Worm (Caenorhabditis elegans) whole organism, late embryonic: ENCODE data around the gene srj-45.

Experiments
- C38D4.7 ChIP-seq: fragments of 200-800 bp; sonication (Bioruptor generic); optimal IDR thresholded peaks from 2 replicates; lab custom pipeline; 2018; ENCODE audit warnings: mild to moderate bottlenecking, missing genetic modification characterization, moderate library complexity, missing compliant biosample characterization
- K09A11.1 ChIP-seq: sonication (generic microtip); optimal IDR thresholded peaks from 2 replicates; lab custom pipeline; 2017; ENCODE audit warnings: antibody characterized with exemption, mild to moderate bottlenecking, missing genetic modification characterization, missing compliant biosample characterization; ENCODE audit not compliant: insufficient read depth
- T23F11.4 ChIP-seq: fragments of 200-800 bp; sonication (Bioruptor generic); optimal IDR thresholded peaks from 2 replicates; lab custom pipeline; 2018; ENCODE audit warnings: mild to moderate bottlenecking, missing genetic modification characterization, missing compliant biosample characterization
- ahr-1 ChIP-seq: sonication (generic microtip); optimal IDR thresholded peaks from 2 replicates; lab custom pipeline; 2016; ENCODE audit warnings: missing genetic modification characterization, missing compliant biosample characterization
- ceh-14 ChIP-seq: sonication (generic microtip); optimal IDR thresholded peaks from 2 replicates; lab custom pipeline; 2016; ENCODE audit warnings: missing genotype, missing genetic modification characterization, missing compliant biosample characterization
- ceh-18 ChIP-seq: sonication (generic microtip); optimal IDR thresholded peaks from 2 replicates; lab custom pipeline; 2016; ENCODE audit warnings: missing genetic modification characterization, missing compliant biosample characterization
- ceh-19 ChIP-seq: fragments of 200-800 bp; sonication (Bioruptor generic); optimal IDR thresholded peaks from 2 replicates; lab custom pipeline; 2018; ENCODE audit warnings: mild to moderate bottlenecking, missing genetic modification characterization, missing compliant biosample characterization
- ceh-24 ChIP-seq: sonication (generic microtip); optimal IDR thresholded peaks from 2 replicates; lab custom pipeline; 2016; ENCODE audit warnings: mild to moderate bottlenecking, missing genetic modification characterization, missing compliant biosample characterization
- ceh-30 ChIP-seq: fragments of 150-350 bp; optimal IDR thresholded peaks from 2 replicates; lab custom pipeline; 2014; ENCODE audit warnings: missing biosample characterization, missing genetic modification characterization
- ceh-31 ChIP-seq: sonication (generic microtip); optimal IDR thresholded peaks from 2 replicates; lab custom pipeline; 2016; ENCODE audit warnings: missing genetic modification characterization, missing compliant biosample characterization
- ceh-45 ChIP-seq: fragments of 200-800 bp; sonication (Bioruptor generic); IDR thresholded peaks from 2 replicates; pipeline ENCODE4 v1.3.6; 2022; ENCODE audit warnings: missing genetic modification reagents, missing genetic modification characterization, missing compliant biosample characterization
- dve-1 ChIP-seq: sonication (generic microtip); optimal IDR thresholded peaks from 2 replicates; lab custom pipeline; 2017; ENCODE audit warnings: antibody characterized with exemption, mild to moderate bottlenecking, missing genetic modification characterization, missing compliant biosample characterization
- elt-2 ChIP-seq: sonication (generic microtip); optimal IDR thresholded peaks from 2 replicates; lab custom pipeline; 2016; ENCODE audit warnings: missing genetic modification reagents, missing genetic modification characterization, missing compliant biosample characterization
- fax-1 ChIP-seq: sonication (generic microtip); optimal IDR thresholded peaks from 2 replicates; lab custom pipeline; 2016; ENCODE audit warnings: missing genotype, missing genetic modification characterization, missing compliant biosample characterization
- fkh-10 ChIP-seq: fragments of 150-350 bp; optimal IDR thresholded peaks from 2 replicates; lab custom pipeline; 2014; ENCODE audit warnings: missing biosample characterization, missing genetic modification reagents, missing genetic modification characterization
- fkh-6 ChIP-seq: sonication (generic microtip); optimal IDR thresholded peaks from 2 replicates; lab custom pipeline; 2016; ENCODE audit warnings: missing genetic modification characterization, missing compliant biosample characterization
- hlh-30 ChIP-seq: sonication (generic microtip); optimal IDR thresholded peaks from 2 replicates; lab custom pipeline; 2017; ENCODE audit warnings: antibody characterized with exemption, missing genetic modification characterization, missing compliant biosample characterization; ENCODE audit not compliant: insufficient read depth
- hlh-8 ChIP-seq: sonication (generic microtip); optimal IDR thresholded peaks from 2 replicates; lab custom pipeline; 2016; ENCODE audit warnings: missing genotype, missing genetic modification characterization, missing compliant biosample characterization
- lim-6 ChIP-seq: sonication (generic microtip); optimal IDR thresholded peaks from 2 replicates; lab custom pipeline; 2016; ENCODE audit warnings: missing genetic modification characterization, missing compliant biosample characterization
- mec-3 ChIP-seq: sonication (generic microtip); optimal IDR thresholded peaks from 2 replicates; lab custom pipeline; 2016; ENCODE audit warnings: borderline replicate concordance, missing genetic modification characterization, missing compliant biosample characterization
- nfya-1 ChIP-seq: sonication (generic microtip); optimal IDR thresholded peaks from 2 replicates; lab custom pipeline; 2017; ENCODE audit warnings: missing genetic modification characterization, mild to moderate bottlenecking, missing compliant biosample characterization, antibody characterized with exemption, moderate library complexity
- nhr-232 ChIP-seq: sonication (generic microtip); optimal IDR thresholded peaks from 2 replicates; lab custom pipeline; 2016; ENCODE audit warnings: missing genetic modification characterization, missing compliant biosample characterization
- odd-2 ChIP-seq: sonication (generic microtip); optimal IDR thresholded peaks from 2 replicates; lab custom pipeline; 2017; ENCODE audit warnings: antibody characterized with exemption, mild to moderate bottlenecking, missing genetic modification characterization, missing compliant biosample characterization
- pax-1 ChIP-seq: fragments of 150-350 bp; optimal IDR thresholded peaks from 2 replicates; lab custom pipeline; 2014; ENCODE audit warnings: missing biosample characterization, missing genetic modification characterization
- pha-2 ChIP-seq: sonication (generic microtip); optimal IDR thresholded peaks from 2 replicates; lab custom pipeline; 2017; ENCODE audit warnings: mild to moderate bottlenecking, missing genetic modification characterization, missing compliant biosample characterization
- pqm-1 ChIP-seq: sonication (generic microtip); optimal IDR thresholded peaks from 2 replicates; lab custom pipeline; 2016; ENCODE audit warnings: missing genetic modification characterization, missing compliant biosample characterization
- pros-1 ChIP-seq: fragments of 150-350 bp; optimal IDR thresholded peaks from 2 replicates; lab custom pipeline; 2014; ENCODE audit warnings: missing biosample characterization, missing genetic modification reagents, missing genetic modification characterization
- ref-2 ChIP-seq: sonication (generic microtip); optimal IDR thresholded peaks from 2 replicates; lab custom pipeline; 2016; ENCODE audit warnings: missing genetic modification characterization, missing compliant biosample characterization
- rnt-1 ChIP-seq: sonication (generic microtip); optimal IDR thresholded peaks from 2 replicates; lab custom pipeline; 2016; ENCODE audit warnings: missing genetic modification characterization, missing compliant biosample characterization
- sdc-2 ChIP-seq: sonication (generic microtip); optimal IDR thresholded peaks from 2 replicates; lab custom pipeline; 2016; ENCODE audit warnings: missing genotype, missing genetic modification characterization, missing compliant biosample characterization
- sox-2 ChIP-seq: fragments of 200-800 bp; sonication (Bioruptor generic); IDR thresholded peaks from 2 replicates; pipeline ENCODE4 v1.3.6; 2022; ENCODE audit warnings: missing genetic modification reagents, missing genetic modification characterization, missing compliant biosample characterization
- syd-9 ChIP-seq: sonication (generic microtip); optimal IDR thresholded peaks from 2 replicates; lab custom pipeline; 2016; ENCODE audit warnings: mild to moderate bottlenecking, missing genetic modification characterization, moderate library complexity, missing compliant biosample characterization
- unc-42 ChIP-seq: sonication (generic microtip); optimal IDR thresholded peaks from 2 replicates; lab custom pipeline; 2016; ENCODE audit warnings: missing genotype, missing genetic modification characterization, missing compliant biosample characterization
- unc-55 ChIP-seq: sonication (generic microtip); optimal IDR thresholded peaks from 2 replicates; lab custom pipeline; 2017; ENCODE audit warnings: missing biosample characterization, missing genetic modification reagents, missing genetic modification characterization

Gene srj-45

DNA sequence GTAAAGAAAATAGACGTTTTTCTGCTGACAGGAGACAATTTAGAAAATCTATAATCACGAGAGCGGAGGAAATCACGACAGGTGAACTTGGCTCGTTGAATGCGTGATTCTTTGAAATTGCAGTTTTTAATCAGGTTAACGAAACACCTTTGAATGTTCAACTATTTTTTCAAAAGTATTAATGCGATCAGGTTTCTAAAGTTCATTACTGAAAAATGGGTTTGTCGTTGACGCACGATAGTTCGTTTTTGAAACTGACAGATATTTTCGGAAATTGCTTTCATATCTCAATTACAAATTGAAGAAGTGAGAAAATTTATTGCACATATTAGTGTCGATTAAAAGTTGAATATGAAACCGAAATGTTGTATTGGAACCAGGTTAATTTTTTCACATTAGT is 20.4 kb downstream of the srj-45 start, which contains the start of gene F54E2.5:
F54E2.5 (minus strand) TSS at position 101 of the 400 bp plus-strand sequence.
- TF ChIP-seq ceh-45 (no peak), unc-55 (GFP tag; lab: Kevin White, UChicago) (no peak), mec-3 (tag; lab: Kevin White, UChicago) (no peak), sox-2 (GFP tag; lab: Robert Waterston, UW) (no peak), fax-1 (tag; lab: Kevin White, UChicago) (no peak)

DNA sequence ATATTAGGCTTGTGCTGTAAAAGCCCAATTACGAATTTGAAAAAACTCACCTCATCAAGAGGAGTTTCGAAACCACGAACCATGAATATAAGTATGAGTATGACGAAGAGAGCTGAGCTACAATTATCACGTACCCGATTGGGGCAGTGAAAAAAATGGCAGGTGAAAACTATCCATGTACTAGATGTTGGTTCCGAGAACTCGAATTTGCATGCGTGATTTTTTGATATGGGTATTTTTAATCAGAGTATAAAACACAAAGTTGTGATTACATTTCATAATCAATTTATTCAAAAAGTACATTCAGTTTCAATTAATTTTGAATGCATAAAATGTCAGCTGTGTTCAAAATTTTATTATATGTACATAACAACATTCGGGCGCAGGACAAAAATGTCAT is 22.5 kb downstream of the srj-45 start, which contains the start of gene F54E2.9:
F54E2.9 (minus strand) TSS at position 132 of the 400 bp plus-strand sequence.
- TF ChIP-seq ref-2 (tag; lab: Kevin White, UChicago) (no peak), ceh-19 (no peak), hlh-30 (tag; lab: Kevin White, UChicago) (no peak), ceh-14 (no peak)
- TF ChIP-seq, all 69 proteins: peak for 0

DNA sequence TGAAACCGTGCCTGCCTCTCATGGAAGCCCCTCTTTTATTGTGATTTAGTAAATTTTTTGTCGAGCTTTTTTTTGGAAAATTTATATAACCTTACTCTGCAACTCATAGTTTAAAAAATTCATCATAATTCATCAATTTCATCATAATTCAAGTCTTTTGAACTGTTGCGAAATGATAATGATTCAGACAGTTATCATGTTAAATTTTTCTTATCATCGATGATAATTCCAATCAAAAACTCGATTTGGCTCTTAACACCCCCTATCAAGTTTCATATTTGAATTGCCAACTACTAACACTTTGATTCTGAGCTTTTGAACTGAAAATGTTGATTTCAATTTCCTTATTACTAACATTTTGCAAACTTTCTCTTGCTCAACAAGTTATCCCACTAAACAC is 26.2 kb downstream of the srj-45 start, which contains the start of gene F54E2.1:
F54E2.1 (plus strand) TSS at position 235 of the 400 bp plus-strand sequence.
- TF ChIP-seq K09A11.1, result no peak
- no peak for TF ChIP-seq pros-1
- TF ChIP-seq C38D4.7 (GFP tag; lab: Kevin White, UChicago), result no peak
- TF ChIP-seq sdc-2 (tag; lab: Kevin White, UChicago), result no peak
- TF ChIP-seq syd-9 (tag; lab: Kevin White, UChicago), result no peak
- TF ChIP-seq elt-2 (tag; lab: Kevin White, UChicago), result peak; percentile 45
- TF ChIP-seq, all 69 proteins: peak for 1

DNA sequence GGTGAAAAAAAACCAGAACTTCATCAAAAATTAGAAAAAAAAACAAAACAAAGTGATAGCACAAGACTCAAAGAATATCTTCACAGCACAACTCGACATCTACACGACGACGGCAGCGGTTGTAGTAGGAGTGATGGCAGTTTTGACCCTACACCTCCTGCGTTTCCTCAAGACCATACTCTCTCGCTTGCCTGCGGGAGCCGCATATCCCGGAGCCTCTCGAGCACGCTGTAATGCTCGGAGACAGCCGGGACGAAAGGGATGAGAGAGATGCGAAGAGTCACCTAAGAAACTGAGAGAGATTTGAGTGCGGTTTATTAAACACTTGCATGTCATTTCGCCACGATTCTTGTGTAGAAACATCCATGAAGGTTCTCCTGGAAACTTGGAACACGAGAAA is 27.0 kb downstream of the srj-45 start:
- no peak for TF ChIP-seq dve-1 (tag; lab: Kevin White, UChicago)
- TF ChIP-seq pqm-1 (tag; lab: Kevin White, UChicago), result no peak
- TF ChIP-seq hlh-8 (tag; lab: Kevin White, UChicago), result no peak
- TF ChIP-seq ceh-18, result peak; percentile 45
- no peak for TF ChIP-seq fax-1 (tag; lab: Kevin White, UChicago)
- no peak for TF ChIP-seq lim-6 (tag; lab: Kevin White, UChicago)
- peak; percentile 82 for TF ChIP-seq rnt-1 (tag; lab: Kevin White, UChicago)
- TF ChIP-seq, all 69 proteins: peak for 2

DNA sequence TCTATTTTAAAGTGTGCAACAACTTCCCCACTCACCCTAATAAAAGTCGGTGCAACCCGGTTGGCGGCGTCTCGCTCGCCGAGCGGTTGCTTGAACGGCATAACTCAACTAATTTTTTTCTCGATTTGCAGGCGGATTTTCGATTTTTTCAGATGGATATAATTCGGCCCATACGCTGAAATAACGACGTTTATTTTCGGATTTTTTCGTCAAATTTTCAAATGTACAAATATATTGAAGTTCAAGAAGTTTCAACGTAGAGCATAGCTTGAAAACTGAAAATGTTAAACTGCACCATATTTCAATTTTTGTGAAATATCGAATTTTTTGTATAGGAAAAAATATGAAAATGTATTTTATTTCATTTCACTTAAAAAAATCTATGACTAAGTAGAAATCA is 28.6 kb downstream of the srj-45 start, which contains the start of gene ketn-1:
ketn-1 (minus strand) TSS at position 101 of the 400 bp plus-strand sequence.
- no peak for TF ChIP-seq fax-1 (tag; lab: Kevin White, UChicago)
- no peak for TF ChIP-seq syd-9 (tag; lab: Kevin White, UChicago)
- TF ChIP-seq pha-2 (tag; lab: Kevin White, UChicago), result no peak
- TF ChIP-seq fkh-10, result no peak
- no peak for TF ChIP-seq unc-42 (tag; lab: Kevin White, UChicago)
- TF ChIP-seq pqm-1 (tag; lab: Kevin White, UChicago), result no peak
- no peak for TF ChIP-seq K09A11.1

DNA sequence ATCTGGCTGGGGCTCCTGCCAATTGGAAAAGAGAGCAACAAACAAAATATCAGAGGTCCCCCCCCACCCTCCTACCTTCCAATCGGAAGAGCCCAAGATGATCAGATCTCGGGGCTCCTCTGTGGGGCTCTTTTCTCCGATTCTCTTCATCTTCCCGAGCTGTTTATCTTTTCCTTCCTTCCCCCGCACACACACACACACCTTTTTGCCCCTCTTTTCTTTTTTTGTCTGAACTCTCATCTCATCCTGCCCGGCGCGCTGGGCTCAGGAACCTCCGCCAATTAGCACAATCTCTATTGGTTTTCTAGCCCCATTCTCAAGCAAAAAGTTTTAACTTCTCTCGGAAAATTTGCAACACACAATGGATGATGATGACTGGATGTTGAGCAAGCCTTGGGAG is 33.1 kb downstream of the srj-45 start:
- TF ChIP-seq fax-1 (tag; lab: Kevin White, UChicago) (no peak), pax-1 (tag; lab: Kevin White, UChicago) (no peak), ceh-18 (peak; percentile 62), sdc-2 (tag; lab: Kevin White, UChicago) (no peak), T23F11.4 (GFP tag; lab: Kevin White, UChicago) (no peak), ceh-24 (no peak), odd-2 (no peak), nhr-232 (tag; lab: Kevin White, UChicago) (no peak), ceh-30 (tag; lab: Kevin White, UChicago) (no peak), nfya-1 (tag; lab: Kevin White, UChicago) (peak; percentile 66), ceh-31 (tag; lab: Kevin White, UChicago) (no peak), pqm-1 (tag; lab: Kevin White, UChicago) (no peak), ahr-1 (tag; lab: Kevin White, UChicago) (no peak), fkh-6 (tag; lab: Kevin White, UChicago) (no peak)
